Worm (Caenorhabditis elegans) whole organism, young adult: ENCODE measurements around the gene F10E9.3.
"Not testable (repeated sequence)": the region's sequence is repeated elsewhere in the genome, so short reads cannot be mapped to it uniquely, and the experiment has no call there.

Source experiments
- D2030.7 ChIP-seq: fragments of 200-800 bp; sonication (Bioruptor generic); IDR thresholded peaks from 2 replicates; pipeline ENCODE4 v1.3.6; 2022; ENCODE audit warnings: missing genetic modification reagents, missing genetic modification characterization, missing compliant biosample characterization
- F57C9.4 ChIP-seq: sonication (generic microtip); optimal IDR thresholded peaks from 2 replicates; lab custom pipeline; 2017; ENCODE audit warnings: mild to moderate bottlenecking, missing genetic modification characterization, missing compliant biosample characterization
- ama-1 ChIP-seq, 3 experiments: fragments of 150-350 bp in 1 of 3; sonication (generic microtip) in 2 of 3; optimal IDR thresholded peaks; 2 replicates each; lab custom pipeline; 2014 to 2018; ENCODE audit warnings: missing biosample characterization in 2 of 3, missing genetic modification characterization in 2 of 3, missing genetic modification reagents in 2 of 3
- attf-6 ChIP-seq: fragments of 200-800 bp; sonication (Bioruptor generic); IDR thresholded peaks from 2 replicates; pipeline ENCODE4 v1.3.6; 2022; ENCODE audit warnings: missing genetic modification reagents, missing genetic modification characterization, missing compliant biosample characterization
- dpl-1 ChIP-seq: fragments of 150-350 bp; optimal IDR thresholded peaks from 2 replicates; lab custom pipeline; 2014; ENCODE audit warnings: missing biosample characterization, missing genetic modification reagents, missing genetic modification characterization
- him-1 ChIP-seq: sonication (generic microtip); optimal IDR thresholded peaks from 2 replicates; lab custom pipeline; 2016; ENCODE audit warnings: missing genotype, missing genetic modification reagents, missing genetic modification characterization, missing compliant biosample characterization
- let-607 ChIP-seq, 2 experiments: fragments of 200-800 bp in 1 of 2; sonication (Bioruptor generic) in 1 of 2; sonication (generic microtip) in 1 of 2; optimal IDR thresholded peaks; 2 replicates each; lab custom pipeline; 2016 to 2018; ENCODE audit warnings: mild to moderate bottlenecking in 2 of 2, missing compliant biosample characterization in 2 of 2, missing genetic modification characterization in 2 of 2, moderate library complexity in 2 of 2, missing genotype in 1 of 2
- nfya-1 ChIP-seq: sonication (generic microtip); optimal IDR thresholded peaks from 2 replicates; lab custom pipeline; 2017; ENCODE audit warnings: antibody characterized with exemption, missing compliant biosample characterization, missing genetic modification characterization, borderline replicate concordance; ENCODE audit not compliant: insufficient read depth
- pbrm-1 ChIP-seq: fragments of 200-800 bp; sonication (Bioruptor generic); IDR thresholded peaks from 2 replicates; pipeline ENCODE4 v1.3.6; 2022; ENCODE audit warnings: missing genetic modification reagents, missing genetic modification characterization, missing compliant biosample characterization
- pha-4 ChIP-seq: fragments of 150-350 bp; sonication (generic microtip); optimal IDR thresholded peaks from 2 replicates; lab custom pipeline; 2014; ENCODE audit warnings: missing biosample characterization, missing genetic modification reagents, missing genetic modification characterization
- snpc-4 ChIP-seq, 5 experiments: fragments of 150-350 bp in 1 of 5; sonication (generic microtip) in 4 of 5; optimal IDR thresholded peaks; 2 replicates each; lab custom pipeline; 2014 to 2018; ENCODE audit warnings: missing genetic modification characterization in 5 of 5, missing biosample characterization in 3 of 5, antibody characterized with exemption in 2 of 5, mild to moderate bottlenecking in 2 of 5, missing compliant biosample characterization in 2 of 5, missing genotype in 2 of 5, moderate library complexity in 2 of 5, missing genetic modification reagents in 1 of 5
- zfh-2 ChIP-seq: fragments of 200-800 bp; sonication (Bioruptor generic); conservative IDR thresholded peaks from 2 replicates; pipeline ENCODE4 v1.3.6; 2022; ENCODE audit warnings: missing genetic modification reagents, missing genetic modification characterization, missing compliant biosample characterization

DNA sequence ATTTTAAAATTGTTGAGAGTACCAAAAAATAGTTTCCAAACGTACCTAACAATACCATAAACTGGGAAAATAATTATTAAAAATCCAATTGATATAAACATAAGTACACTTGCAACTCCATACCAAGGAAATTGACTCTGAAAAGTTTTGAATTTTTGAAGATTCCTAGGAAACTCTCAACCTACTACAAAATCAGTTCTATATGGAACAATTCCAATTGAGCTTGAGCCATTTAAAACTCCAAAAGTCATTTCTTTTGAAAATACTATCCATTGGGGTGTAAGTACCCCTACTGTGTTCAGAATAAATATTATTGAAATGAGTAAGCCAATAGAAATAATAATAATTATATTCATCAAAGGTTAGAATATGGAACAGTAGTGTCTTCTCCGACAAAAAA, 28.6 kb downstream of the F10E9.3 start, which contains the start of gene clc-28:
- not testable (repeated sequence) for TF ChIP-seq D2030.7 (GFP tag; lab: Robert Waterston, UW); dpl-1 (GFP tag; lab: Kevin White, UChicago); ama-1 (optimal IDR thresholded peaks at IDR 0.05; lab: Kevin White, UChicago); ama-1 (GFP tag; optimal IDR thresholded peaks at IDR 0.05; lab: Kevin White, UChicago); attf-6 (GFP tag; lab: Robert Waterston, UW); let-607 (tag; optimal IDR thresholded peaks at IDR 0.05; lab: Kevin White, UChicago); F57C9.4 (tag; lab: Kevin White, UChicago); him-1 (tag; lab: Kevin White, UChicago); zfh-2 (GFP tag; lab: Robert Waterston, UW); snpc-4 (GFP tag; optimal IDR thresholded peaks at IDR 0.05; lab: Kevin White, UChicago); snpc-4 (tag; optimal IDR thresholded peaks at IDR 0.05; lab: Kevin White, UChicago); pha-4 (tag; lab: Kevin White, UChicago); nfya-1 (tag; lab: Kevin White, UChicago); pbrm-1 (GFP tag; lab: Robert Waterston, UW)
